Worm (Caenorhabditis elegans): ENCODE results near the gene srsy-1.
"Not testable (repeated sequence)": the region's sequence is repeated elsewhere in the genome, so short reads cannot be mapped to it uniquely, and the experiment has no call there.

srsy-1 gene

ce11 chrII:5157525-5157924 lies 41.7 kb downstream of the srsy-1 start, which contains the start of gene srb-13:
srb-13 (minus strand) TSS chrII:5157625.
- TF ChIP-seq F37B4.10 (GFP tag; IDR thresholded peaks at IDR 0.05) (no peak), Y53G8AR.9 (GFP tag; conservative IDR thresholded peaks at IDR 0.05) (no peak)

DNA sequence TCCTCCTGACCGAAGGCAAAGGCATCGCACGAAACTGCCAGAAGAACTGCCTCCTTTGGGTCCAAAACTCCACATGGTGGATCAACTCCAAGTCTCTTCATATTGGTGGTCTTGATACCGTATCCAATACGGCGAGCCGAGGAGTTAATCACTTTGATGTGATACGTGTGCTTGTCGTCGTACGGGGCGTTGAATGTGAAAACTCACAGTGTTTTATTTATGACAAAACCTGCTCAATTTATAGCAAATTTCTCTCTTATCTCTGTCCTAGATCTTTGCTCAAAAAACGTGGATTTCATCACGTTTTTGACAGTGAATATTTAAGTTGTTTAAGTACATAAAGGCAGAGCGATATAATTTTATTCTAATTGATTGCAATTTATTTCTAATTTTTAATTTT lies 42.9 kb downstream of the srsy-1 start, which contains the start of gene F58A6.9:
TSS of gene F58A6.9 (minus strand) at position 101 of the 400 bp plus-strand sequence.
- not testable (repeated sequence) for TF ChIP-seq sptf-2 (GFP tag; optimal IDR thresholded peaks at IDR 0.05); F10E7.11 (tag; optimal IDR thresholded peaks at IDR 0.05); lsy-27 (tag; optimal IDR thresholded peaks at IDR 0.05; ENCODE audit: borderline replicate concordance, insufficient read depth)

ce11 chrII:5161102-5161501 lies 45.3 kb downstream of the srsy-1 start, which contains the start of gene C27D6.11:
C27D6.11 (minus strand) TSS chrII:5161202.
- TF ChIP-seq B0035.1 (tag; optimal IDR thresholded peaks at IDR 0.05): no peak
- no peak for TF ChIP-seq ZK185.1 (tag; optimal IDR thresholded peaks at IDR 0.05; ENCODE audit: poor library complexity, severe bottlenecking)
- TF ChIP-seq ztf-28 (GFP tag; IDR thresholded peaks at IDR 0.05): no peak
- TF ChIP-seq lin-54 (GFP tag; optimal IDR thresholded peaks at IDR 0.05): no peak
- no peak for TF ChIP-seq B0019.2 (GFP tag; conservative IDR thresholded peaks at IDR 0.05)
- TF ChIP-seq bed-1 (GFP tag; IDR thresholded peaks at IDR 0.05): no peak
- TF ChIP-seq sea-2 (GFP tag; IDR thresholded peaks at IDR 0.05): no peak

ce11 chrII:5163283-5163682 lies 47.5 kb downstream of the srsy-1 start, which contains the start of gene srb-5:
srb-5 (minus strand) TSS chrII:5163383.
- TF ChIP-seq lsl-1 (GFP tag; optimal IDR thresholded peaks at IDR 0.05): no peak
- TF ChIP-seq T07F8.4 (tag; optimal IDR thresholded peaks at IDR 0.05): no peak
- TF ChIP-seq zim-3 (tag; optimal IDR thresholded peaks at IDR 0.05): no peak
- TF ChIP-seq Y53F4B.3 (GFP tag; IDR thresholded peaks at IDR 0.05): no peak
- TF ChIP-seq zfh-2 (GFP tag; conservative IDR thresholded peaks at IDR 0.05): no peak
- TF ChIP-seq nhr-179 (tag; optimal IDR thresholded peaks at IDR 0.05): no peak
- TF ChIP-seq sptf-2 (GFP tag; optimal IDR thresholded peaks at IDR 0.05): no peak
- no peak for TF ChIP-seq F57C9.4 (tag; optimal IDR thresholded peaks at IDR 0.05)
- TF ChIP-seq nfyb-1 (GFP tag; IDR thresholded peaks at IDR 0.05): no peak
- no peak for TF ChIP-seq F52B5.7 (tag; optimal IDR thresholded peaks at IDR 0.05)
- no peak for TF ChIP-seq attf-6 (GFP tag; IDR thresholded peaks at IDR 0.05)
- TF ChIP-seq dpl-1 (GFP tag; optimal IDR thresholded peaks at IDR 0.05): no peak
- TF ChIP-seq ztf-28 (GFP tag; IDR thresholded peaks at IDR 0.05): no peak

DNA sequence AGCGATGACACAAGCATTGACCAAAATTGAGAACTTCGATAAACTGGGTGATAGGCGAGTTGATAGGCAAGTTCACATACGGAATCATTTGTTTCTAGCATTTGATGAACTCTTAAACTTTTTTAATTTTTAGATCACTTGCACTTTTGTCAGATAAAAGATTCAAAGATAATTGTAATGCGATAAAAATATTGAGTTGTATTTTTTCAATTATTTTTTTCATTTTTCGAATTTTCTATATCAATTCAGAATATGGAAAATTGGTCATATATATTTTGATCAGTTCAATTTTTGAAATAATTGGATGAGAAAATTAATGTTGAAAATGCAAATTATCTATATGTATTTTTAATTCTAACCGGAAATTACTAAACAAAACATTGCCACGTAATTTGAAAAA lies 50.9 kb downstream of the srsy-1 start, which contains the start of gene srb-3:
TSS of gene srb-3 (minus strand) at position 101 of the 400 bp plus-strand sequence.
- no peak for TF ChIP-seq ztf-28 (GFP tag; IDR thresholded peaks at IDR 0.05)
- TF ChIP-seq lin-35 (GFP tag; optimal IDR thresholded peaks at IDR 0.05): no peak
- TF ChIP-seq C17E4.6 (GFP tag; IDR thresholded peaks at IDR 0.05): no peak
- TF ChIP-seq mel-28 (tag; optimal IDR thresholded peaks at IDR 0.05; ENCODE audit: borderline replicate concordance): no peak
- no peak for TF ChIP-seq C06A6.2 (GFP tag; conservative IDR thresholded peaks at IDR 0.05)
- no peak for TF ChIP-seq ceh-79 (tag; optimal IDR thresholded peaks at IDR 0.05)
- TF ChIP-seq nfya-2 (GFP tag; IDR thresholded peaks at IDR 0.05): no peak
- no peak for TF ChIP-seq tbx-9 (tag; optimal IDR thresholded peaks at IDR 0.05; ENCODE audit: borderline replicate concordance)

Measured in whole organism, young adult.